Worm (Caenorhabditis elegans) whole organism, midembryonic: Measurements from ENCODE around the gene srh-109.

Source experiments
- T22C8.4 ChIP-seq: fragments of 200-800 bp; sonication (Bioruptor generic); IDR thresholded peaks from 2 replicates; pipeline ENCODE4 v1.3.6; 2022; ENCODE audit warnings: missing genetic modification characterization, missing compliant biosample characterization
- cog-1 ChIP-seq: sonication (generic microtip); optimal IDR thresholded peaks from 2 replicates; lab custom pipeline; 2016; ENCODE audit warnings: missing genetic modification characterization, missing compliant biosample characterization
- flt-1 ChIP-seq: fragments of 200-800 bp; sonication (Bioruptor generic); IDR thresholded peaks from 2 replicates; pipeline ENCODE4 v1.3.6; 2022; ENCODE audit warnings: missing genetic modification characterization, missing compliant biosample characterization
- klf-2 ChIP-seq: fragments of 200-800 bp; sonication (Bioruptor generic); conservative IDR thresholded peaks from 2 replicates; pipeline ENCODE4 v1.3.6; 2022; ENCODE audit warnings: missing genetic modification reagents, missing genetic modification characterization, missing compliant biosample characterization
- med-1 ChIP-seq: sonication (generic microtip); optimal IDR thresholded peaks from 2 replicates; lab custom pipeline; 2017; ENCODE audit warnings: missing genetic modification characterization, mild to moderate bottlenecking, missing compliant biosample characterization, antibody characterized with exemption, missing genetic modification reagents; ENCODE audit not compliant: insufficient read depth
- ref-1 ChIP-seq: fragments of 200-800 bp; sonication (Bioruptor generic); conservative IDR thresholded peaks from 2 replicates; pipeline ENCODE4 v1.3.6; 2022; ENCODE audit warnings: missing genetic modification reagents, missing genetic modification characterization, missing compliant biosample characterization
- tab-1 ChIP-seq: fragments of 200-800 bp; sonication (Bioruptor generic); IDR thresholded peaks from 2 replicates; pipeline ENCODE4 v1.3.6; 2022; ENCODE audit warnings: missing genetic modification characterization, missing compliant biosample characterization
- ztf-23 ChIP-seq: fragments of 200-800 bp; sonication (Bioruptor generic); IDR thresholded peaks from 2 replicates; pipeline ENCODE4 v1.3.6; 2022; ENCODE audit warnings: missing genetic modification reagents, missing genetic modification characterization, missing compliant biosample characterization
- ztf-29 ChIP-seq: fragments of 200-800 bp; sonication (Bioruptor generic); IDR thresholded peaks from 2 replicates; pipeline ENCODE4 v1.3.6; 2022; ENCODE audit warnings: missing genetic modification reagents, missing genetic modification characterization, missing compliant biosample characterization

- TF ChIP-seq ref-1 (GFP tag; lab: Robert Waterston, UW) (no peak), T22C8.4 (no peak), med-1 (GFP tag; lab: Kevin White, UChicago) (no peak), klf-2 (GFP tag; lab: Robert Waterston, UW) (no peak), ztf-29 (GFP tag; lab: Robert Waterston, UW) (no peak), cog-1 (tag; lab: Kevin White, UChicago) (no peak), tab-1 (GFP tag; lab: Robert Waterston, UW) (no peak), flt-1 (no peak), ztf-23 (GFP tag; lab: Robert Waterston, UW) (no peak)
Measured at ce11 chrV:17177967-17178366, 42.3 kb downstream of the srh-109 start, which contains the start of gene srsx-1.
